Worm (Caenorhabditis elegans): Measurements from ENCODE around the gene glb-21.

Gene glb-21

ce11 chrIV:10697022-10697979 lies 14.3 kb downstream of the glb-21 start, which contains the start of gene allo-1 (continued):
- TF ChIP-seq tlf-1 (GFP tag; optimal IDR thresholded peaks at IDR 0.05): no peak
- no peak for TF ChIP-seq nhr-90 (tag; optimal IDR thresholded peaks at IDR 0.05)
- TF ChIP-seq ets-4 (GFP tag; optimal IDR thresholded peaks at IDR 0.05): no peak
- no peak for TF ChIP-seq unc-130 (GFP tag; optimal IDR thresholded peaks at IDR 0.05)
- TF ChIP-seq hmg-1.2 (GFP tag; IDR thresholded peaks at IDR 0.05): peak; percentile 100
- TF ChIP-seq him-1 (tag; optimal IDR thresholded peaks at IDR 0.05): no peak
- no peak for TF ChIP-seq atf-7 (tag; optimal IDR thresholded peaks at IDR 0.05)
- TF ChIP-seq F23B12.7 (tag; optimal IDR thresholded peaks at IDR 0.05; ENCODE audit: insufficient read depth): no peak
- no peak for TF ChIP-seq F37B4.10 (GFP tag; IDR thresholded peaks at IDR 0.05)
- no peak for TF ChIP-seq egrh-3 (GFP tag; IDR thresholded peaks at IDR 0.05)
- no peak for TF ChIP-seq C17E4.6 (GFP tag; IDR thresholded peaks at IDR 0.05)
- TF ChIP-seq tbx-9 (tag; optimal IDR thresholded peaks at IDR 0.05; ENCODE audit: borderline replicate concordance): no peak
- TF ChIP-seq Y79H2A.3 (GFP tag; conservative IDR thresholded peaks at IDR 0.05): no peak
- no peak for TF ChIP-seq ceh-58 (GFP tag; IDR thresholded peaks at IDR 0.05)
- no peak for TF ChIP-seq snpc-4 (GFP tag; optimal IDR thresholded peaks at IDR 0.05)
- no peak for TF ChIP-seq snpc-4 (tag; optimal IDR thresholded peaks at IDR 0.05)
- TF ChIP-seq nfya-1 (tag; optimal IDR thresholded peaks at IDR 0.05; ENCODE audit: borderline replicate concordance, insufficient read depth): no peak
- TF ChIP-seq cebp-1 (GFP tag; IDR thresholded peaks at IDR 0.05): peak; percentile 97
- TF ChIP-seq cebp-1 (tag; optimal IDR thresholded peaks at IDR 0.05): peak; percentile 98
- no peak for TF ChIP-seq T26A5.8 (tag; optimal IDR thresholded peaks at IDR 0.05)
- TF ChIP-seq zim-3 (tag; optimal IDR thresholded peaks at IDR 0.05): no peak
- no peak for TF ChIP-seq ztf-28 (GFP tag; IDR thresholded peaks at IDR 0.05)
- no peak for TF ChIP-seq athp-1 (tag; optimal IDR thresholded peaks at IDR 0.05)
- no peak for TF ChIP-seq ztf-25 (GFP tag; IDR thresholded peaks at IDR 0.05)
- TF ChIP-seq F10E7.11 (tag; optimal IDR thresholded peaks at IDR 0.05): no peak
- TF ChIP-seq rec-8 (tag; optimal IDR thresholded peaks at IDR 0.05): no peak
- peak; percentile 90 for TF ChIP-seq attf-5 (GFP tag; optimal IDR thresholded peaks at IDR 0.05)
- peak; percentile 17; the same call in 1 of the 2 replicates for TF ChIP-seq madf-8 (GFP tag; conservative IDR thresholded peaks at IDR 0.05)
- no peak for TF ChIP-seq ceh-91 (GFP tag; IDR thresholded peaks at IDR 0.05)
- TF ChIP-seq mxl-1 (tag; optimal IDR thresholded peaks at IDR 0.05): no peak
- TF ChIP-seq akir-1 (GFP tag; optimal IDR thresholded peaks at IDR 0.05): no peak
- no peak for TF ChIP-seq let-607 (tag; optimal IDR thresholded peaks at IDR 0.05)
- no peak for TF ChIP-seq Y95B8A.8 (GFP tag; IDR thresholded peaks at IDR 0.05)
- peak; percentile 54 for TF ChIP-seq somi-1 (GFP tag; optimal IDR thresholded peaks at IDR 0.05)
- no peak for TF ChIP-seq aptf-2 (GFP tag; conservative IDR thresholded peaks at IDR 0.05)
- TF ChIP-seq sea-2 (GFP tag; IDR thresholded peaks at IDR 0.05): no peak
- TF ChIP-seq mel-28 (tag; optimal IDR thresholded peaks at IDR 0.05; ENCODE audit: borderline replicate concordance): no peak
- TF ChIP-seq bed-1 (GFP tag; IDR thresholded peaks at IDR 0.05): no peak
- peak; percentile 10 for TF ChIP-seq K12H6.12 (tag; optimal IDR thresholded peaks at IDR 0.05)
- no peak for TF ChIP-seq nhr-179 (tag; optimal IDR thresholded peaks at IDR 0.05)
- TF ChIP-seq C06A6.2 (GFP tag; conservative IDR thresholded peaks at IDR 0.05): no peak
- TF ChIP-seq nfyb-1 (GFP tag; IDR thresholded peaks at IDR 0.05): peak; percentile 28; the same call in 1 of the 2 replicates
- no peak for TF ChIP-seq T07F8.4 (tag; optimal IDR thresholded peaks at IDR 0.05)
- no peak for TF ChIP-seq rpc-1 (optimal IDR thresholded peaks at IDR 0.05)
- TF ChIP-seq rpc-1 (tag; optimal IDR thresholded peaks at IDR 0.05): no peak
- TF ChIP-seq F33H1.4 (GFP tag; IDR thresholded peaks at IDR 0.05): 0 out of 2 replicates have a peak, but pooled peaks have one; percentile 12
- TF ChIP-seq attf-3 (GFP tag; conservative IDR thresholded peaks at IDR 0.05): no peak

Data from whole organism, young adult.